Fruit fly (Drosophila melanogaster): ENCODE measurements around the gene Zcchc7.

dm6 chr3L:16854387-16855033 is 9.3 kb downstream of the Zcchc7 start:
- TF ChIP-seq h (optimal IDR thresholded peaks at IDR 0.05) (no peak), Myc (optimal IDR thresholded peaks at IDR 0.05) (no peak), ttk (optimal IDR thresholded peaks at IDR 0.05) (no peak), insv (optimal IDR thresholded peaks at IDR 0.05) (no peak)

Data from Kc167 (cell line).